Fruit fly (Drosophila melanogaster) whole organism, adult: ENCODE measurements around the gene MED26.

ENCODE experiments used
- CG11617 ChIP-seq: fragments of 200-800 bp; sonication (Bioruptor generic); optimal IDR thresholded peaks from 2 replicates; lab custom pipeline; 2017; ENCODE audit warnings: mild to moderate bottlenecking, missing biosample characterization, missing genetic modification reagents, missing genetic modification characterization
- CG12768 ChIP-seq: fragments of 200-800 bp; sonication (Bioruptor generic); optimal IDR thresholded peaks from 2 replicates; lab custom pipeline; 2017; ENCODE audit warnings: missing biosample characterization, missing genetic modification characterization, mild to moderate bottlenecking, moderate library complexity, missing genetic modification reagents
- CG14711 ChIP-seq: fragments of 200-800 bp; sonication (Bioruptor generic); optimal IDR thresholded peaks from 2 replicates; lab custom pipeline; 2018; ENCODE audit warnings: missing biosample characterization, mild to moderate bottlenecking, missing genetic modification characterization, moderate library complexity
- CG1620 ChIP-seq: fragments of 200-800 bp; sonication (Bioruptor generic); optimal IDR thresholded peaks from 2 replicates; lab custom pipeline; 2016; ENCODE audit warnings: missing biosample characterization, missing genetic modification characterization
- CG33017 ChIP-seq: fragments of 200-800 bp; sonication (Bioruptor generic); optimal IDR thresholded peaks from 2 replicates; lab custom pipeline; 2018; ENCODE audit warnings: missing biosample characterization, mild to moderate bottlenecking, missing genetic modification characterization, moderate library complexity
- CG5204 ChIP-seq: fragments of 200-800 bp; sonication (Bioruptor generic); optimal IDR thresholded peaks from 2 replicates; lab custom pipeline; 2016; ENCODE audit warnings: missing biosample characterization, missing genetic modification characterization
- CG7045 ChIP-seq: fragments of 200-800 bp; sonication (Bioruptor generic); optimal IDR thresholded peaks from 2 replicates; lab custom pipeline; 2017; ENCODE audit warnings: missing biosample characterization, mild to moderate bottlenecking, missing genetic modification characterization
- CG7101 ChIP-seq: fragments of 200-800 bp; sonication (Bioruptor generic); optimal IDR thresholded peaks from 2 replicates; lab custom pipeline; 2018; ENCODE audit warnings: missing biosample characterization, mild to moderate bottlenecking, missing genetic modification characterization, moderate library complexity
- Clk ChIP-seq: fragments of 200-800 bp; sonication (Bioruptor generic); optimal IDR thresholded peaks from 2 replicates; lab custom pipeline; 2017; ENCODE audit warnings: missing biosample characterization, missing genetic modification characterization
- Crg-1 ChIP-seq: fragments of 200-800 bp; sonication (Bioruptor generic); optimal IDR thresholded peaks from 2 replicates; lab custom pipeline; 2016; ENCODE audit warnings: missing biosample characterization, missing genetic modification characterization
- Hr96 ChIP-seq: fragments of 200-800 bp; sonication (Bioruptor generic); optimal IDR thresholded peaks from 2 replicates; lab custom pipeline; 2016; ENCODE audit warnings: missing biosample characterization, missing genetic modification characterization
- Mnt ChIP-seq: fragments of 200-800 bp; sonication (Bioruptor generic); optimal IDR thresholded peaks from 2 replicates; lab custom pipeline; 2016; ENCODE audit warnings: missing biosample characterization, mild to moderate bottlenecking, missing genetic modification characterization
- bab1 ChIP-seq: fragments of 200-800 bp; sonication (Bioruptor generic); optimal IDR thresholded peaks from 3 replicates; lab custom pipeline; 2019; ENCODE audit warnings: missing biosample characterization, mild to moderate bottlenecking, missing genetic modification characterization, moderate library complexity
- cic ChIP-seq: fragments of 200-800 bp; sonication (Bioruptor generic); optimal IDR thresholded peaks from 2 replicates; lab custom pipeline; 2017; ENCODE audit warnings: missing biosample characterization, mild to moderate bottlenecking, missing genetic modification characterization, moderate library complexity
- cnc ChIP-seq, 2 experiments: fragments of >200 bp; optimal IDR thresholded peaks; 2 replicates each; lab custom pipeline; 2017
- kay ChIP-seq: fragments of 200-800 bp; sonication (Bioruptor generic); peaks from one replicate; lab custom pipeline; 2016; ENCODE audit warnings: missing biosample characterization, missing genetic modification characterization, borderline replicate concordance
- ovo ChIP-seq: fragments of 200-800 bp; sonication (Bioruptor generic); optimal IDR thresholded peaks from 2 replicates; lab custom pipeline; 2016; ENCODE audit warnings: missing biosample characterization, missing genetic modification characterization
- pad ChIP-seq: fragments of 200-800 bp; sonication (Bioruptor generic); optimal IDR thresholded peaks from 3 replicates; lab custom pipeline; 2017; ENCODE audit warnings: missing biosample characterization, missing genetic modification characterization, mild to moderate bottlenecking, moderate library complexity, missing genetic modification reagents
- tj ChIP-seq: fragments of 200-800 bp; sonication (Bioruptor generic); optimal IDR thresholded peaks from 3 replicates; lab custom pipeline; 2017; ENCODE audit warnings: missing biosample characterization, mild to moderate bottlenecking, missing genetic modification characterization, moderate library complexity
- toe ChIP-seq: fragments of 200-800 bp; sonication (Bioruptor generic); optimal IDR thresholded peaks from 2 replicates; lab custom pipeline; 2016; ENCODE audit warnings: missing biosample characterization, missing genetic modification characterization

Gene MED26

dm6 chr4:824043-824442, 35.3 kb upstream of the MED26 start:
- TF ChIP-seq pad (no peak), CG7045 (GFP tag; lab: Kevin White, UChicago) (no peak), kay (GFP tag; lab: Kevin White, UChicago) (no peak), CG7101 (tag; lab: Kevin White, UChicago) (no peak)

DNA sequence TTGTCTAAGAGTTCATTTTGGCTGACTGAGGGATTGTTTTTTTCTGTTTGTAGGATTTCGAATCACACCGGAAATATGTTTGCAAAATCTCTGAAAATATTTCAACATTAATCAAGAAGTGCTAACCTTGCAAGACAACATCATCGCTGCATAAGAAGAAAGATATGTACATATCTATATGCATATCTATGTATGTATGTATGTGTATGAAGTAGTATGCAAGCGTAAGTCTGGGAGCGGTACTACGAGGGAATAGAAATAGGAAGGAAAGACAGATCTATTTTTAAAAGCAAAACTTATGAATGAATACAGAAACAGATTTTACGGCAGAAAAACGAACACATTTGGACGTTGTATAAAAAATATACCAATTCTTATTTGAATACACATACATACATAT, 29.0 kb upstream of the MED26 start:
- TF ChIP-seq CG14711 (tag; lab: Kevin White, UChicago) = no peak
- peak; percentile 79 for TF ChIP-seq kay (GFP tag; lab: Kevin White, UChicago)

DNA sequence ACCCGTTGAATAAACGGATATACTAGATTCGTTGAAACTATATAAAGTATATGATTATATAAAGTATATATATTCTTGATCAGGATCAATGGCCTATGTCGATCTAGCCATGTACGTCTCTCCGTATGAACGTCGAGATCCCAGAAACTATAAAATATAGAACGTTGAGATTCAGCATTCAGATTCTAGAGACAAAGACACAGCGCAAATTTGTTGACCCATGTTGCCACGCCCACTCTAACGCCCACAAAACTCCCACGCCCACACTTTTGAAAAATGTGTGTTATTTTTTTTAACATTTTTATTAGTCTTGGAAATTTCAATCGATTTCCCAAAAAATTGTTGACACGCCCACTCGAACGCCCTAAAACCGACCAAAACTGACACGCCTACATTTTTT, 27.7 kb upstream of the MED26 start:
- TF ChIP-seq cic (GFP tag; lab: Kevin White, UChicago) (no peak), toe (GFP tag; lab: Kevin White, UChicago) (no peak), cnc (optimal IDR thresholded peaks at IDR 0.05; lab: Kevin White, UChicago) (no peak), CG12768 (GFP tag; lab: Kevin White, UChicago) (no peak), CG7045 (GFP tag; lab: Kevin White, UChicago) (no peak), Hr96 (GFP tag; lab: Kevin White, UChicago) (no peak), Clk (GFP tag; lab: Kevin White, UChicago) (no peak)

DNA sequence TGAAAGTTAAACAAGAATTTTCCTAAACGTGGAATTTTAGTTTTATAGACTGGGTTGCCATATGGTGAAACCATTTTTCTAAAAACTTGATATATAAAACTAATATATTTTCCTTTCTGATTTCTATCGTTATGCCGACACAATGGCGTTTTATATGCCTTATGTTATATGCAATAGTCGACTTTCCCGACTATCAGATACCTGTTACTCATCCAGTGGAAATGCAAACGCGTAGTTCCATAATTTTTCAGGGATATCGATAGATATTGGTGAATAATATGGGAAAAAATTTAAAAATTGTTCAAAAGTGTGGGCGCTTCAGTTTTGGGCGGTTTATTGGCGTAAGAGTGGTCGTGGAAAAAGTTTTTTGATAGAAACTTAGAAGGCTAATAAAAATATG, 22.1 kb upstream of the MED26 start:
- TF ChIP-seq CG14711 (tag; lab: Kevin White, UChicago) (no peak), bab1 (GFP tag; lab: Kevin White, UChicago) (no peak), CG7045 (GFP tag; lab: Kevin White, UChicago) (no peak), CG1620 (no peak), CG11617 (no peak), CG12768 (GFP tag; lab: Kevin White, UChicago) (no peak), kay (GFP tag; lab: Kevin White, UChicago) (no peak), Mnt (no peak), toe (GFP tag; lab: Kevin White, UChicago) (no peak), tj (GFP tag; lab: Kevin White, UChicago) (no peak), Hr96 (GFP tag; lab: Kevin White, UChicago) (no peak), Crg-1 (GFP tag; lab: Kevin White, UChicago) (no peak), cic (GFP tag; lab: Kevin White, UChicago) (no peak), ovo (GFP tag; lab: Kevin White, UChicago) (no peak), CG5204 (GFP tag; lab: Kevin White, UChicago) (no peak), CG33017 (tag; lab: Kevin White, UChicago) (no peak), Clk (GFP tag; lab: Kevin White, UChicago) (no peak)

DNA sequence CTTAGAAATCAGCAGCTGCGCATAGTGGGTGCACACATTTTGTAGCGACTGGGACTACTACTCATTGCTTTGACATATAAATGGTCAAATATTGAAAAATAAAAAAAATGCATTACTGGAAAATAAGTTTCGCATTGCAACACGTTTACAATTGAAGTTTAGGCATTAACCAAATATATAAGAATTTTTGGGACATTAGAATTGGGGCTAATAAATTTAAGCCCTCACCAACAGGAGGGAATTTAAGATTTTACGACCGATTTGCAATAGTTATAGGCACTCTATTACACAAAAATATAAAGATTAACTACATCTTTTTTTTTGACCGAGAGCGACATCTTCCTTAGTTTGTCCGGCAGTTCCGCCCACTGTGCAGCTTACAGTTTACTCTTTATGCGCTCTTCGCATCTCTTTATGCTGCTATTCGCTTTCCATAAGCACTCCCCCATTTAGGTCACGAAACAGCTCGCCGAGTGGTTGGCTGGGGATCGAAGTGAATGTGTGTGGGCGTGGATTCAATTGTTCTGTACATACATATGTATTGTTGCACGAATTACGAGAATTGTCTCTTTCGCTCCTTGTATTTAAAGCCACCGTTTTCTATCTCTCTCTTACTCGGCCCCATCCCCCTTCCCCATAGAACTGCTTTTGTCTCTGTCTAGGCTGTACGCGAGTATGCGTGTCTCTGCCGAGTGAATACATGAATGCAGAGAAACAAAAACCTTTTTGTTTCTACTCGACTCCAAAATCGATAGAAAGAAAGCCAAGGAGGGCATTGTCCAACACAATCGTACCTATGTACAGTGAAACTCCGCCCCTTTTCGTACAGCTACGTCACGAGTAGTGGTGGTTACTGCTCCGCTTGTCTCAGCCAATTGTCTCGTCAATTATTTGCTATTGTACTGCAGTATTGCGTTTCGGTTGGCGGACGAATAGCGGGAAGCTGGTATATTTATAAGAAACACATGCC, 18.9 kb upstream of the MED26 start:
- TF ChIP-seq CG7045 (GFP tag; lab: Kevin White, UChicago) (peak; percentile 23), Mnt (no peak), CG11617 (peak; percentile 39), Hr96 (GFP tag; lab: Kevin White, UChicago) (peak; percentile 43), CG12768 (GFP tag; lab: Kevin White, UChicago) (peak; percentile 38), CG7101 (tag; lab: Kevin White, UChicago) (no peak), tj (GFP tag; lab: Kevin White, UChicago) (no peak), CG5204 (GFP tag; lab: Kevin White, UChicago) (peak; percentile 40), cic (GFP tag; lab: Kevin White, UChicago) (no peak), kay (GFP tag; lab: Kevin White, UChicago) (no peak), Clk (GFP tag; lab: Kevin White, UChicago) (no peak), toe (GFP tag; lab: Kevin White, UChicago) (no peak), pad (no peak)

- TF ChIP-seq CG7101 (tag; lab: Kevin White, UChicago) = no peak
Measured at dm6 chr4:806960-807359, 18.2 kb upstream of the MED26 start.

DNA sequence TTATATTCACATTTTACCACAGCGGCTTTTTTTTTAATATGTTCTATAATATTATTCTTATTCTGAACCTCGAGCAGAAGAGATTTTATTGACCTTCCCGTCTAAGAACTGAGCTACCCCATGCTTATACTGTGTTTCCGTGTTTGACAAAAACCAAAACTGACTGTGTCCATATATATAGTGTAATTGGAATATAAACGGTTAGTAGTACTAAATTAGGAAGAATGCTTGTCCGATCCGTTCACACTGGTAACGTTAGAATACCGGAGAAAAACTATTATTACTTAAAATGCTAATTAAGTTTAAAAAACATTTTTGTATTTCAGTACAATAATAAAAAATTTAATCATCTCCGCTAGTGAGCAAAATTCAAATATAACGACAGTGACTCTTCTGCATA, 428 bp downstream of the MED26 start:
- TF ChIP-seq Mnt = no peak
- no peak for TF ChIP-seq CG7101 (tag; lab: Kevin White, UChicago)
- no peak for TF ChIP-seq Clk (GFP tag; lab: Kevin White, UChicago)
- TF ChIP-seq CG7045 (GFP tag; lab: Kevin White, UChicago) = no peak
- TF ChIP-seq ovo (GFP tag; lab: Kevin White, UChicago) = no peak
- no peak for TF ChIP-seq CG5204 (GFP tag; lab: Kevin White, UChicago)
- no peak for TF ChIP-seq tj (GFP tag; lab: Kevin White, UChicago)
- TF ChIP-seq CG12768 (GFP tag; lab: Kevin White, UChicago) = no peak
- TF ChIP-seq Crg-1 (GFP tag; lab: Kevin White, UChicago) = no peak
- no peak for TF ChIP-seq bab1 (GFP tag; lab: Kevin White, UChicago)
- no peak for TF ChIP-seq CG1620
- TF ChIP-seq CG33017 (tag; lab: Kevin White, UChicago) = no peak
- no peak for TF ChIP-seq CG14711 (tag; lab: Kevin White, UChicago)
- TF ChIP-seq pad = no peak
- no peak for TF ChIP-seq cnc (optimal IDR thresholded peaks at IDR 0.05; lab: Kevin White, UChicago)
